Worm (Caenorhabditis elegans): ENCODE measurements around the gene F14H3.12.
"Not testable (repeated sequence)": the region's sequence is repeated elsewhere in the genome, so short reads cannot be mapped to it uniquely, and the experiment has no call there.

The F14H3.12 gene

DNA sequence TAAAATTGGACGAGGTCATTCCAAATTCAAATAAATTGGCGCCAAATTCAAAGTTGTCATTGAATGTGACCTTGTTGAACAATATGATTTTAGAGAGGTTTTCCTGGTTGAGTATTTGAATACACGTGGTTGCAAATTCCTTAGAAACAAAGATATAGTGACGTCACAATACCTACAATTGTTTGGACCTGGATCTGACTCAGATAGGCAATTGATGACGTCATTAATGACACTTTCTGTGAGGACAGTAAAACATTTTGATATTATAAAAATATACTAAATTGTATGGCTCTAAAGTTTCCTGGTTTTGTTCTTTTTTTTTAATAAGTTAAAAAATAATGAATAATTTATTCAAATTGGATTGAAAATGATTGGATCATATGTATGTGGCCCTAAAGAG is 33.7 kb downstream of the F14H3.12 start:
- TF ChIP-seq unc-62 (GFP tag; optimal IDR thresholded peaks at IDR 0.05), result no peak

DNA sequence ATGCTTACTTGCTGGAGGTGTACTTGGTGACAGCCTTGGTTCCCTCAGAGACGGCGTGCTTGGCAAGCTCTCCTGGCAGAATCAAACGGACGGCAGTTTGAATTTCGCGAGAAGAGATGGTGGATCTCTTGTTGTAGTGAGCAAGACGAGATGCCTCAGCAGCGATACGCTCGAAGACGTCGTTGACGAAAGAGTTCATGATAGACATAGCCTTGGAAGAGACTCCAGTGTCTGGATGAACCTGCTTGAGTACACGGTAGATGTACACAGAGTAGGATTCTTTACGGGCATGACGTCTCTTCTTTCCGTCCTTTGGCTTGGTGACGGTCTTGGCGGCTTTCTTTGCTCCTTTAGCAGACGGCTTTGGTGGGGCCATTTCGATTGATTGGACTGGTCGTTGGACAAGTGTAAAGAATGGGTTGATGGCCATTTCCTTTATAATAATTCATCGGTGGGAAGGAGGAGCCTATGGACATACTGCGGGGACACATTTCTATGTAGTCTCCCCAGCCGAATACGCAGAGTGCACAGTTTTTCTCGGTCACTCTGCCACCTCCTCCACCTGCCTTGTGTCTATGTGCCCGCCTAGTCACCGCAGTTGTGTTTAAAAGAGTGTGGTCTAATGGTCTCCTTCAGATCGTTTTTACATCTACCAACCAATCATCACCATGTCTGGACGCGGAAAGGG is 34.8 kb downstream of the F14H3.12 start, which contains the start of the genes his-4 and his-3:
Gene his-4 (minus strand): TSS at position 376 of the 688 bp plus-strand sequence.
Gene his-3 (plus strand): TSS at position 669 of the 688 bp plus-strand sequence.
- not testable (repeated sequence) for TF ChIP-seq unc-62 (GFP tag; optimal IDR thresholded peaks at IDR 0.05)

DNA sequence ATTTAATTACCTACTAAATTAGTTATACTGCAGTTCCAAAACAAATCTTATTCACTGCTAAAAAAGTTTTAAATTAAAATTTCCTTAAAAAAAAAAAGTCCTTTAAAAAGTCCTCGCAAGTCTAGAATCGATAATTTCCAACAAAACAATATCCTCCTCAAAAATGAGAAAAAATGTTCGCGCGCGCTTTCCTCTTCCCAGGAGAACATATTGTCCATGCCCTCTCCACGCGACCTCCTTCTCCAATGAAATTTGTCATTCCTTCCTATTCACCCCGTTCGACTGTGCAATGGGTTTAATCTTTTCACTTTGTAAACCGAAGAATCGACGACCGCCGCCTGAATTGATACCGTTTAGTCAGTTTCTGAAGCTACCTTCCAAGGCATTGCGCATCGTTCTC is 39.0 kb downstream of the F14H3.12 start, which contains the start of gene T10C6.10:
Gene T10C6.10 (plus strand): TSS at position 248 of the 400 bp plus-strand sequence.
- TF ChIP-seq unc-62 (GFP tag; optimal IDR thresholded peaks at IDR 0.05), result no peak

DNA sequence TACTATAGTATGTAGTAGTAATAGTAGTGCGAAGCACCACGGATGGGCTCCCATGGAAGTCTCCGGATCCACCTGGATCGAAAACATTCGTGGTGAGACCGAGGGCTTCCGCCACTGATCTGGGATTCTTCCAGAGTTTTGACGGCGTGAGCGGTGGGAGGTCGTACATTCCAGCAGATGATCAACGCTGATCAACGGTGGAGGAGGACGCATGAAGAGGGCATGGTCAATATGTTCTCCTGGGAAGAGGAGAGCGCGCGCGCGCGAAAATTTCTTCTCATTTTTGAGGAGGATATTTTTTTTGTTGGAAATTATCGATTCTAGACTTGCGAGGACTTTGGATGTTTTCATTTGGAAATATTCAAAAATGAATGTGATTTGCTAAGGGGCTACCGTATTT is 41.6 kb downstream of the F14H3.12 start:
- no peak for TF ChIP-seq unc-62 (GFP tag; optimal IDR thresholded peaks at IDR 0.05)

DNA sequence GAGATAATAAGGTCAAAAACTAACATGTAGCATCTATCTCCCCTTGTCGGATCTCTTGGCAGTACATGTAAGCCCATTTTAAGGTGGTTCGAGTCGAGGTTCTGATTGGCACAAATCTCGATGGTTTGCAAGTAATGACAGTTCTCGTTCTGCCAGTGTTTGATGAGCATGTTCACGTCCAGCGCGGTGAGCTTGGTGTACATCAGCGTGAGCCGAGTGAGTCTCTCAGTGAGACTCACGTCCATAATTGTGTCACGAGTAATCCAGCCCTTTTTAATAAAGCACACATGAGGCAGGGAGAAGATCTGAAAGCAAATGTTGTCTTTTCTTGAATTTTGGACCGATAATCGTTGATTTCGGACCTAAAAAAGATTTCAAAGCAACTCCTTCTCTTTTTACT is 42.4 kb downstream of the F14H3.12 start, which contains the start of gene T10C6.16:
Gene T10C6.16 (minus strand): TSS at position 245 of the 400 bp plus-strand sequence.
- TF ChIP-seq unc-62 (GFP tag; optimal IDR thresholded peaks at IDR 0.05), result no peak

DNA sequence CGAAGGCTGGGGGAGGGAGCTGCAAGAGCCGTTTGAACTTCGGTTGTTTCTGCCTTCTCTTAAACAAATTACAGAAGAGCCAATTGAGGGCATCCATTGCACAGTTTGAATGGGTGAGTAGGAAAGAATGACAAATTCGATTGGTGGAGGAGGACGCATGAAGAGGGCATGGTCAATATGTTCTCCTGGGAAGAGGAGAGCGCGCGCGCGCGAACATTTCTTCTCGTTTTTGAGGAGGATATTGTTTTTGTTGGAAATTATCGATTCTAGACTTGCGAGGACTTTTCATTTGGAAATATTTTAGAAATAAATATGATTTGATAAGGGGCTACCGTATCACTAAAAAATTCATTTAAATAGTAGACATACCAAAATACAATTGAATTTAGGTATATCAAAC is 43.6 kb downstream of the F14H3.12 start, which contains the start of gene T10C6.7:
Gene T10C6.7 (minus strand): TSS at position 143 of the 400 bp plus-strand sequence.
- no peak for TF ChIP-seq unc-62 (GFP tag; optimal IDR thresholded peaks at IDR 0.05)

DNA sequence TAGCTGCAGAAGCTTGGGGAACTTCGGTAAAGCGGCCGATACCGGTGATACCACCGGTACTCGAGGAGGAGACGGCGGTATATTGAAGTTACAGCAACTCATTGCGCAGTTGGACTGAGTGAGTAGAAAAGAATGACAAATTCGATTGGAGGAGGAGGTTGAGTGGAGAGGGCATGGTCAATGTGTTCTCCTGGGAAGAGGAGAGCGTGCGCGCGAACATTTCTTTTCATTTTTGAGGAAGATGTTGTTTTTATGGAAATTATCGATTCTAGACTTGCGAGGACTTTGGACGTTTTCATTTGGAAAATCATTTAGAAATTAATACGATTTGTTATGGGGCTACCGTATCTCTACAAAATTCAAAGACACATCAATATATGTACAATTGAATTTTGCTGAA is 45.9 kb downstream of the F14H3.12 start:
- TF ChIP-seq unc-62 (GFP tag; optimal IDR thresholded peaks at IDR 0.05), result no peak

DNA sequence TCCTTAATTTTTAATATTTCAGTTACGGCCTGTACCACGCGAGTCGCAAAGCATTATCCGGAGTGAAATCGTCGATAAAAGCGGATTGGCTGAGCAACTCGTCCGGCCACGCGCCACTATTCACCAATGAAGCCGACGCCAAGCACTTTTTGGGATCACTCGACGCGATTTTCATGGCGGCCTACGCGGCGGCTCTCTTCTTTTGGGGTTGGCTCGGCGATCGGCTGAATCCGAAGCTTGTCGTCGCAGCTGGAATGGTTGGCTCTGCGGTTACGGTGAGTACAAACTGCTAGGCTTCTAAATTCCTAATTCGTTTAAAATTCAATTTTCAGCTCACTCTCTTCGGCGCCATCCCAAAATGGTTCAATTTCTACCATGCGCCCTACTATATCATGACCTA is 50.2 kb downstream of the F14H3.12 start:
- no peak for TF ChIP-seq unc-62 (GFP tag; optimal IDR thresholded peaks at IDR 0.05)

DNA sequence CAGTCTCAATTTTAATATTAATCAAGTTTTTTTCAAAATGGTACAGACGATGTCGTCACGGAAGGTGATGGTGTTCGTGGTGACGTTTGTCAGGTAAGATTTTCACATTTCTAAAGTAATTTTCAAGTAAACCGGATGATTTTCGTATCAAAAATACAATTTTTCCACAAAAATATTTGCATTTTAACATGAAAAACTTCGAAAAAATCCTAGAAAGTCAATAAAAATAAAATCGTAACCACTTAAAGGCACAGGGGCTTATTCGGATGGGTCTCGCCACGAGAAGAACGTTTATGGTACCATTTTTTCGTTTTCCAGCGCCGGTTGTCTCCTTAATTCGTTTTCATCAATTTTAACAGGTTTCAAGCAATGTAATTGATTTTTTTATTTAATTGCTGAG is 50.8 kb downstream of the F14H3.12 start, which contains the start of gene T10C6.6:
Gene T10C6.6 (plus strand): TSS at position 27 of the 400 bp plus-strand sequence.
- no peak for TF ChIP-seq unc-62 (GFP tag; optimal IDR thresholded peaks at IDR 0.05)
